Fruit fly (Drosophila melanogaster): Measurements from ENCODE around the gene KaiR1D.
A peak's percentile ranks its signal among the peaks of the same experiment; 100 is the strongest.

KaiR1D gene

DNA sequence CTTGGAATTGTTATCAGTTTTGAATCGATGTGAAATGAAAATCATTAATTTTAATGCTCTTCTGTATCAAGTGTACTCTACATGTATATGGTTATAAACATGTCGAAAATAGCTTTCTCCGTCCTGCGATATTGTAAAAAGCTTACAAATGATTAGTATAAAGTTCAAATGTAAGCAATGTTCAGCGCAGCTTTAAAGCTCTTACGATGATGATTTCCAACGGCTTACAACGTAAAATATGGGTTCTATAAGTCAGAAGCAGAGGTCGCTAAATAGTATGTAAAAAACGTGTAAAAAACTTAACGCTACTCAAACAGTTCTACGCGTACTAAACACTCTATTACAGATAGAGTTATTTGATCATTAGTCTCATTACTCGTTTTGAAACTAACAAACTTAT is 42.6 kb upstream of the KaiR1D start (continued):
- peak; percentile 94 for TF ChIP-seq CTCF (GFP tag; optimal IDR thresholded peaks at IDR 0.05)
- peak; percentile 43 for TF ChIP-seq CG10147 (GFP tag; optimal IDR thresholded peaks at IDR 0.05)
- TF ChIP-seq CG10209 (GFP tag; optimal IDR thresholded peaks at IDR 0.05), result no peak
- TF ChIP-seq Abd-B (GFP tag; optimal IDR thresholded peaks at IDR 0.05), result peak; percentile 32
- TF ChIP-seq slbo (GFP tag; IDR thresholded peaks at IDR 0.05), result peak; percentile 35; the same call in 1 of the 2 replicates
- TF ChIP-seq CG8281 (tag; optimal IDR thresholded peaks at IDR 0.05), result no peak
- TF ChIP-seq chinmo (GFP tag; IDR thresholded peaks at IDR 0.05; ENCODE audit: partially characterized antibody), result 0 out of 4 replicates have a peak, but pooled peaks have one; percentile 50
- TF ChIP-seq HLH54F (GFP tag; optimal IDR thresholded peaks at IDR 0.05), result peak; percentile 3
- TF ChIP-seq CG9797 (GFP tag; optimal IDR thresholded peaks at IDR 0.05), result no peak
- TF ChIP-seq Hmr (GFP tag; optimal IDR thresholded peaks at IDR 0.05), result peak; percentile 18
- peak; percentile 51; the same call in 1 of the 2 replicates for TF ChIP-seq CG13287 (GFP tag; IDR thresholded peaks at IDR 0.05; ENCODE audit: partially characterized antibody)
- peak; percentile 30 for TF ChIP-seq pho (GFP tag; optimal IDR thresholded peaks at IDR 0.05)
- TF ChIP-seq CG4854 (GFP tag; optimal IDR thresholded peaks at IDR 0.05), result peak; percentile 17
- peak; percentile 4 for TF ChIP-seq CoRest (tag; optimal IDR thresholded peaks at IDR 0.05)
- TF ChIP-seq CG8924 (tag; optimal IDR thresholded peaks at IDR 0.05), result no peak
- TF ChIP-seq bbx (GFP tag; IDR thresholded peaks at IDR 0.05; ENCODE audit: partially characterized antibody), result peak; percentile 63
- TF ChIP-seq rib (GFP tag; IDR thresholded peaks at IDR 0.05), result no peak
- peak; percentile 94 for TF ChIP-seq Dip2 (GFP tag; IDR thresholded peaks at IDR 0.05)
- TF ChIP-seq vvl (GFP tag; IDR thresholded peaks at IDR 0.05), result no peak
- TF ChIP-seq dpn (GFP tag; optimal IDR thresholded peaks at IDR 0.05), result peak in 1 of 2 experiments; percentile 13
- no peak for TF ChIP-seq Ada2b (GFP tag; IDR thresholded peaks at IDR 0.05)
- TF ChIP-seq Myb (GFP tag; optimal IDR thresholded peaks at IDR 0.05), result peak; percentile 11
- peak; percentile 87 for TF ChIP-seq CG2199 (GFP tag; IDR thresholded peaks at IDR 0.05)
- TF ChIP-seq CG7786 (GFP tag; optimal IDR thresholded peaks at IDR 0.05), result no peak
- TF ChIP-seq CG2120 (GFP tag; optimal IDR thresholded peaks at IDR 0.05), result peak; percentile 15
- TF ChIP-seq inv (GFP tag; IDR thresholded peaks at IDR 0.05; ENCODE audit: partially characterized antibody), result peak; percentile 31; the same call in 1 of the 2 replicates
- peak; percentile 73 for TF ChIP-seq knrl (GFP tag; IDR thresholded peaks at IDR 0.05; ENCODE audit: partially characterized antibody)
- TF ChIP-seq Bdp1 (GFP tag; optimal IDR thresholded peaks at IDR 0.05), result peak; percentile 52
- TF ChIP-seq amos (GFP tag; IDR thresholded peaks at IDR 0.05; ENCODE audit: partially characterized antibody), result peak; percentile 65
- TF ChIP-seq sd (tag; optimal IDR thresholded peaks at IDR 0.05), result peak; percentile 30
- no peak for TF ChIP-seq CG15269 (tag; optimal IDR thresholded peaks at IDR 0.05)
- TF ChIP-seq maf-S (GFP tag; optimal IDR thresholded peaks at IDR 0.05), result peak; percentile 7
- TF ChIP-seq sens (GFP tag), result peak; percentile 16
- TF ChIP-seq CG14965 (GFP tag; optimal IDR thresholded peaks at IDR 0.05; ENCODE audit: borderline replicate concordance), result no peak
- TF ChIP-seq Mad (GFP tag; optimal IDR thresholded peaks at IDR 0.05), result no peak
- TF ChIP-seq bcd (GFP tag; optimal IDR thresholded peaks at IDR 0.05), result peak; percentile 41
- TF ChIP-seq HmgZ (tag; optimal IDR thresholded peaks at IDR 0.05), result peak; percentile 57
- TF ChIP-seq gce (GFP tag; IDR thresholded peaks at IDR 0.05), result no peak
- no peak for TF ChIP-seq Ssrp (tag; optimal IDR thresholded peaks at IDR 0.05)
- peak; percentile 1 for TF ChIP-seq BEAF-32 (GFP tag; optimal IDR thresholded peaks at IDR 0.05)
- no peak for TF ChIP-seq CG2116 (GFP tag; optimal IDR thresholded peaks at IDR 0.05)
- TF ChIP-seq CG6689 (GFP tag; IDR thresholded peaks at IDR 0.05), result no peak
- no peak for TF ChIP-seq CG12071 (GFP tag; optimal IDR thresholded peaks at IDR 0.05)

All from whole organism, embryonic.